Worm (Caenorhabditis elegans) whole organism, L2 larva: ENCODE results near the gene R11G1.11.
A peak's percentile ranks its signal among the peaks of the same experiment; 100 is the strongest.

ENCODE experiments used
- C34F6.9 ChIP-seq: fragments of 150-350 bp; optimal IDR thresholded peaks from 2 replicates; lab custom pipeline; 2014; ENCODE audit warnings: missing biosample characterization, missing genetic modification characterization
- F13H6.1 ChIP-seq: sonication (generic microtip); optimal IDR thresholded peaks from 2 replicates; lab custom pipeline; 2016; ENCODE audit warnings: missing genetic modification characterization, missing compliant biosample characterization
- R02D3.7 ChIP-seq: fragments of 150-350 bp; optimal IDR thresholded peaks from 2 replicates; lab custom pipeline; 2014; ENCODE audit warnings: missing biosample characterization, missing genetic modification characterization
- Y55F3AM.14 ChIP-seq: fragments of 200-800 bp; sonication (Bioruptor generic); optimal IDR thresholded peaks from 2 replicates; lab custom pipeline; 2018; ENCODE audit warnings: mild to moderate bottlenecking, missing genetic modification characterization, missing compliant biosample characterization
- ZK546.5 ChIP-seq: sonication (generic microtip); optimal IDR thresholded peaks from 2 replicates; lab custom pipeline; 2017; ENCODE audit warnings: missing biosample characterization, missing genetic modification characterization
- alr-1 ChIP-seq: fragments of 150-350 bp; optimal IDR thresholded peaks from 2 replicates; lab custom pipeline; 2014; ENCODE audit warnings: missing biosample characterization, missing genetic modification characterization
- aly-2 ChIP-seq: fragments of 150-350 bp; optimal IDR thresholded peaks from 2 replicates; lab custom pipeline; 2014; ENCODE audit warnings: missing biosample characterization, missing genetic modification characterization
- ama-1 ChIP-seq: fragments of 150-350 bp; optimal IDR thresholded peaks from 2 replicates; lab custom pipeline; 2018; ENCODE audit warnings: inconsistent platforms
- blmp-1 ChIP-seq: sonication (generic microtip); optimal IDR thresholded peaks from 2 replicates; lab custom pipeline; 2017; ENCODE audit warnings: missing genetic modification characterization, mild to moderate bottlenecking, missing compliant biosample characterization, antibody characterized with exemption, moderate library complexity; ENCODE audit not compliant: insufficient read depth
- ceh-16 ChIP-seq: fragments of 150-350 bp; optimal IDR thresholded peaks from 2 replicates; lab custom pipeline; 2014; ENCODE audit warnings: missing biosample characterization, missing genetic modification characterization
- ceh-82 ChIP-seq: fragments of 150-350 bp; optimal IDR thresholded peaks from 2 replicates; lab custom pipeline; 2014; ENCODE audit warnings: missing biosample characterization, missing genetic modification characterization
- crh-2 ChIP-seq: sonication (generic microtip); optimal IDR thresholded peaks from 2 replicates; lab custom pipeline; 2017; ENCODE audit warnings: missing biosample characterization, missing genetic modification characterization
- dmd-4 ChIP-seq: sonication (generic microtip); optimal IDR thresholded peaks from 2 replicates; lab custom pipeline; 2017; ENCODE audit warnings: missing biosample characterization, missing genetic modification characterization
- egl-27 ChIP-seq: sonication (generic microtip); optimal IDR thresholded peaks from 3 replicates; lab custom pipeline; 2017; ENCODE audit warnings: missing biosample characterization, missing genetic modification reagents, missing genetic modification characterization
- elt-1 ChIP-seq: fragments of 150-350 bp; optimal IDR thresholded peaks from 2 replicates; lab custom pipeline; 2014; ENCODE audit warnings: missing biosample characterization, missing genetic modification characterization
- elt-3 ChIP-seq: sonication (generic microtip); optimal IDR thresholded peaks from 2 replicates; lab custom pipeline; 2017; ENCODE audit warnings: missing biosample characterization, missing genetic modification characterization
- fos-1 ChIP-seq: fragments of 150-350 bp; optimal IDR thresholded peaks from 2 replicates; lab custom pipeline; 2014; ENCODE audit warnings: missing biosample characterization, missing genetic modification characterization
- gmeb-1 ChIP-seq: fragments of 150-350 bp; optimal IDR thresholded peaks from 2 replicates; lab custom pipeline; 2014; ENCODE audit warnings: missing biosample characterization, missing genetic modification characterization
- lin-11 ChIP-seq: fragments of 150-350 bp; sonication (generic microtip); optimal IDR thresholded peaks from 2 replicates; lab custom pipeline; 2014; ENCODE audit warnings: missing biosample characterization, missing genetic modification characterization, inconsistent platforms, mixed read lengths
- lin-13 ChIP-seq: fragments of 150-350 bp; optimal IDR thresholded peaks from 2 replicates; lab custom pipeline; 2014; ENCODE audit warnings: missing biosample characterization, missing genetic modification reagents, missing genetic modification characterization
- lin-39 ChIP-seq: fragments of 150-350 bp; optimal IDR thresholded peaks from 2 replicates; lab custom pipeline; 2014; ENCODE audit warnings: missing biosample characterization, missing genetic modification reagents, missing genetic modification characterization
- lsy-2 ChIP-seq, 2 experiments: fragments of 150-350 bp in 1 of 2; sonication (generic microtip) in 1 of 2; optimal IDR thresholded peaks; 2 replicates each; lab custom pipeline; 2014 to 2017; ENCODE audit warnings: missing biosample characterization in 2 of 2, missing genetic modification characterization in 2 of 2
- mab-5 ChIP-seq: fragments of 150-350 bp; optimal IDR thresholded peaks from 2 replicates; lab custom pipeline; 2014; ENCODE audit warnings: missing biosample characterization, missing genetic modification characterization
- mbf-1 ChIP-seq: sonication (generic microtip); optimal IDR thresholded peaks from 2 replicates; lab custom pipeline; 2017; ENCODE audit warnings: missing biosample characterization, missing genetic modification characterization
- mdl-1 ChIP-seq, 2 experiments: fragments of 150-350 bp in 1 of 2; sonication (generic microtip) in 1 of 2; optimal IDR thresholded peaks; 2 replicates each; lab custom pipeline; 2017; ENCODE audit warnings: missing biosample characterization in 2 of 2, missing genetic modification characterization in 2 of 2
- nhr-10 ChIP-seq: sonication (generic microtip); optimal IDR thresholded peaks from 2 replicates; lab custom pipeline; 2017; ENCODE audit warnings: missing biosample characterization, missing genetic modification characterization
- nhr-11 ChIP-seq: fragments of 150-350 bp; optimal IDR thresholded peaks from 2 replicates; lab custom pipeline; 2014; ENCODE audit warnings: missing biosample characterization, missing genetic modification characterization
- nhr-12 ChIP-seq: fragments of 150-350 bp; optimal IDR thresholded peaks from 2 replicates; lab custom pipeline; 2014; ENCODE audit warnings: missing biosample characterization, missing genetic modification characterization
- nhr-129 ChIP-seq: fragments of 150-350 bp; optimal IDR thresholded peaks from 2 replicates; lab custom pipeline; 2014; ENCODE audit warnings: missing biosample characterization, missing genetic modification characterization
- nhr-21 ChIP-seq: fragments of 150-350 bp; optimal IDR thresholded peaks from 2 replicates; lab custom pipeline; 2014; ENCODE audit warnings: missing biosample characterization, missing genetic modification characterization
- nhr-23 ChIP-seq: fragments of 150-350 bp; optimal IDR thresholded peaks from 2 replicates; lab custom pipeline; 2014; ENCODE audit warnings: missing biosample characterization, missing genetic modification reagents, missing genetic modification characterization
- nhr-237 ChIP-seq: fragments of 150-350 bp; optimal IDR thresholded peaks from 2 replicates; lab custom pipeline; 2014; ENCODE audit warnings: missing biosample characterization, missing genetic modification characterization
- nhr-25 ChIP-seq: fragments of 150-350 bp; sonication (generic microtip); optimal IDR thresholded peaks from 3 replicates; lab custom pipeline; 2014; ENCODE audit warnings: missing biosample characterization, missing genetic modification characterization
- nhr-6 ChIP-seq: fragments of 150-350 bp; optimal IDR thresholded peaks from 2 replicates; lab custom pipeline; 2014; ENCODE audit warnings: missing biosample characterization, missing genetic modification characterization
- nhr-77 ChIP-seq: fragments of 150-350 bp; optimal IDR thresholded peaks from 2 replicates; lab custom pipeline; 2014; ENCODE audit warnings: missing biosample characterization, missing genetic modification characterization
- peb-1 ChIP-seq: fragments of 150-350 bp; optimal IDR thresholded peaks from 2 replicates; lab custom pipeline; 2014; ENCODE audit warnings: missing biosample characterization, missing genetic modification characterization
- sem-4 ChIP-seq: fragments of 150-350 bp; optimal IDR thresholded peaks from 2 replicates; lab custom pipeline; 2014; ENCODE audit warnings: missing biosample characterization, missing genetic modification reagents, missing genetic modification characterization
- skn-1 ChIP-seq: sonication (generic microtip); optimal IDR thresholded peaks from 2 replicates; lab custom pipeline; 2017; ENCODE audit warnings: missing biosample characterization, missing genetic modification characterization
- sma-3 ChIP-seq: sonication (generic microtip); optimal IDR thresholded peaks from 2 replicates; lab custom pipeline; 2016; ENCODE audit warnings: missing genetic modification reagents, missing genetic modification characterization, missing compliant biosample characterization
- sma-9 ChIP-seq, 2 experiments: fragments of 150-350 bp in 1 of 2; sonication (generic microtip) in 1 of 2; optimal IDR thresholded peaks; 2 replicates each; lab custom pipeline; 2014 to 2016; ENCODE audit warnings: missing genetic modification characterization in 2 of 2, mild to moderate bottlenecking in 1 of 2, missing biosample characterization in 1 of 2, missing compliant biosample characterization in 1 of 2, missing genetic modification reagents in 1 of 2, moderate library complexity in 1 of 2
- snpc-4 ChIP-seq: fragments of 150-350 bp; optimal IDR thresholded peaks from 2 replicates; lab custom pipeline; 2014; ENCODE audit warnings: missing biosample characterization, missing genetic modification characterization
- unc-39 ChIP-seq: fragments of 150-350 bp; optimal IDR thresholded peaks from 2 replicates; lab custom pipeline; 2014; ENCODE audit warnings: missing biosample characterization, missing genetic modification characterization
- unc-55 ChIP-seq: fragments of 150-350 bp; sonication (generic microtip); optimal IDR thresholded peaks from 3 replicates; lab custom pipeline; 2014; ENCODE audit warnings: missing biosample characterization, missing genetic modification reagents, missing genetic modification characterization
- unc-62 ChIP-seq: fragments of 150-350 bp; optimal IDR thresholded peaks from 2 replicates; lab custom pipeline; 2014; ENCODE audit warnings: missing biosample characterization, missing genetic modification reagents, missing genetic modification characterization
- zag-1 ChIP-seq: fragments of 150-350 bp; optimal IDR thresholded peaks from 2 replicates; lab custom pipeline; 2014; ENCODE audit warnings: missing biosample characterization, missing genetic modification characterization
- ztf-1 ChIP-seq: fragments of 200-800 bp; sonication (Bioruptor generic); conservative IDR thresholded peaks from 2 replicates; pipeline ENCODE4 v1.3.6; 2022; ENCODE audit warnings: missing genetic modification characterization, missing compliant biosample characterization
- ztf-11 ChIP-seq: sonication (generic microtip); optimal IDR thresholded peaks from 2 replicates; lab custom pipeline; 2017; ENCODE audit warnings: missing biosample characterization, missing genetic modification characterization
- ztf-4 ChIP-seq: fragments of 150-350 bp; optimal IDR thresholded peaks from 2 replicates; lab custom pipeline; 2014; ENCODE audit warnings: missing biosample characterization, missing genetic modification characterization

Gene R11G1.11

ce11 chrX:3673584-3674108 lies 18.9 kb downstream of the R11G1.11 start, which contains the start of gene ceh-63:
TSS of gene ceh-63 (minus strand) at chrX:3674058.
- no peak for TF ChIP-seq dmd-4 (tag; lab: Kevin White, UChicago)

DNA sequence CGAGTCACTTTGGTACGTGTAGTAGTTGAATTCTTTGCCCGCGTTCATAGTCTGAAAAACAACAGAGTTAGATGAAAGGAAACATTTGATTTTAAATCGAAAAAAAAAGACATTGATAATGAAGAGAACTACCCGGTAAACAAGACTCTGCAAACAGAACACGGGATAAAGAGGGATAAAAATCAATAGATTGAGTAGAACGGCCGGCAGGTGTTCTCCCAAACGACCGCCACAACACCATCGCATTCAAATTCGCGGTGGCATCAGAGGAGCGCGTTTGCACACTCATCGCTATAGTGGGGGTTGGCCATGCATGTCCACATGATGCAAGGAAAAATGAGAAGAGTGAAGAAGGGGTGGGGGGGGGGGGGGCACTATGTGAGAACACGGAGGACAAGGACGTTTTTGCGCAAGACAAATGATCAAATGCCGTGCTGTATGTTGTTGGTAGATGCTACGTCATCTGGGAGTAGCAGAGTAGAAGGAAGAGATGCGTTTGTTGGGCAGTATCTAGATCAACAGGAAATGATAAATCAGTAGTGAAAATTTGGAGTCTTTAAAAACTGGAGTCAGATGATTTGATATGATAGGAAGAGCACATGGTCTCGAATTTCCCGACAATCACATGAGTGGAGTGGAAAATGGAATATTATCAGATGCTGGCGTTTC lies 23.9 kb downstream of the R11G1.11 start, which contains the start of gene tag-52:
Gene tag-52, minus strand, starts transcription at position 51 of the 669 bp plus-strand sequence.
- peak; percentile 16 for TF ChIP-seq fos-1 (tag; lab: Kevin White, UChicago)
- peak; percentile 21 for TF ChIP-seq F13H6.1 (tag; lab: Kevin White, UChicago)
- TF ChIP-seq nhr-12 (tag; lab: Kevin White, UChicago) = no peak
- peak; percentile 1 for TF ChIP-seq blmp-1 (tag; lab: Kevin White, UChicago)
- TF ChIP-seq skn-1 (tag; lab: Kevin White, UChicago) = no peak
- peak in 1 of 2 experiments; percentile 13 for TF ChIP-seq lsy-2 (tag; optimal IDR thresholded peaks at IDR 0.05; lab: Kevin White, UChicago)
- TF ChIP-seq ceh-16 (tag; lab: Kevin White, UChicago) = no peak
- no peak for TF ChIP-seq ama-1
- no peak for TF ChIP-seq zag-1 (tag; lab: Kevin White, UChicago)
- TF ChIP-seq ceh-82 (tag; lab: Kevin White, UChicago) = no peak
- no peak for TF ChIP-seq nhr-10 (tag; lab: Kevin White, UChicago)
- no peak for TF ChIP-seq nhr-6 (tag; lab: Kevin White, UChicago)
- TF ChIP-seq ztf-1 (GFP tag; lab: Robert Waterston, UW) = no peak
- TF ChIP-seq ZK546.5 (tag; lab: Kevin White, UChicago) = no peak
- TF ChIP-seq peb-1 (tag; lab: Kevin White, UChicago) = no peak
- TF ChIP-seq crh-2 (tag; lab: Kevin White, UChicago) = peak; percentile 55
- TF ChIP-seq sma-3 = peak; percentile 54
- TF ChIP-seq nhr-25 (tag; lab: Kevin White, UChicago) = peak; percentile 49
- TF ChIP-seq aly-2 (tag; lab: Kevin White, UChicago) = no peak
- peak; percentile 85 for TF ChIP-seq sma-9 (GFP tag; optimal IDR thresholded peaks at IDR 0.05; lab: Kevin White, UChicago)
- no peak for TF ChIP-seq sma-9 (tag; optimal IDR thresholded peaks at IDR 0.05; lab: Kevin White, UChicago)
- no peak for TF ChIP-seq R02D3.7 (tag; lab: Kevin White, UChicago)
- no peak for TF ChIP-seq nhr-237 (tag; lab: Kevin White, UChicago)
- TF ChIP-seq Y55F3AM.14 = no peak
- TF ChIP-seq mbf-1 (tag; lab: Kevin White, UChicago) = no peak
- TF ChIP-seq mdl-1 (tag; optimal IDR thresholded peaks at IDR 0.05; lab: Kevin White, UChicago) = peak in 1 of 2 experiments; percentile 23
- peak; percentile 32 for TF ChIP-seq gmeb-1 (tag; lab: Kevin White, UChicago)
- TF ChIP-seq nhr-11 (tag; lab: Kevin White, UChicago) = no peak
- no peak for TF ChIP-seq alr-1 (tag; lab: Kevin White, UChicago)
- peak; percentile 1 for TF ChIP-seq nhr-21 (tag; lab: Kevin White, UChicago)
- no peak for TF ChIP-seq ztf-4 (tag; lab: Kevin White, UChicago)
- TF ChIP-seq mab-5 (tag; lab: Kevin White, UChicago) = no peak
- TF ChIP-seq egl-27 (tag; lab: Kevin White, UChicago) = peak; percentile 24
- TF ChIP-seq unc-55 (GFP tag; lab: Kevin White, UChicago) = peak; percentile 38
- no peak for TF ChIP-seq nhr-23 (tag; lab: Kevin White, UChicago)
- no peak for TF ChIP-seq elt-1
- TF ChIP-seq sem-4 = no peak
- TF ChIP-seq dmd-4 (tag; lab: Kevin White, UChicago) = no peak
- TF ChIP-seq lin-13 (GFP tag; lab: Kevin White, UChicago) = no peak
- no peak for TF ChIP-seq C34F6.9 (tag; lab: Kevin White, UChicago)
- TF ChIP-seq nhr-77 (tag; lab: Kevin White, UChicago) = no peak
- TF ChIP-seq ztf-11 (tag; lab: Kevin White, UChicago) = no peak
- TF ChIP-seq lin-11 (tag; lab: Kevin White, UChicago) = no peak
- TF ChIP-seq unc-39 (tag; lab: Kevin White, UChicago) = no peak
- no peak for TF ChIP-seq snpc-4 (tag; lab: Kevin White, UChicago)
- TF ChIP-seq lin-39 (tag; lab: Kevin White, UChicago) = no peak
- no peak for TF ChIP-seq elt-3
- TF ChIP-seq unc-62 (GFP tag; lab: Kevin White, UChicago) = no peak
- TF ChIP-seq nhr-129 (tag; lab: Kevin White, UChicago) = peak; percentile 74
